Worm (Caenorhabditis elegans) whole organism, early embryonic: ENCODE data around the gene T28F3.5.

Experiments used
- B0310.2 ChIP-seq: sonication (generic microtip); optimal IDR thresholded peaks from 2 replicates; lab custom pipeline; 2016; ENCODE audit warnings: mild to moderate bottlenecking, missing genetic modification characterization, missing compliant biosample characterization
- F13C5.2 ChIP-seq: sonication (generic microtip); optimal IDR thresholded peaks from 2 replicates; lab custom pipeline; 2017; ENCODE audit warnings: mild to moderate bottlenecking, missing genetic modification characterization, inconsistent platforms, missing compliant biosample characterization
- aly-1 ChIP-seq: sonication (generic microtip); optimal IDR thresholded peaks from 2 replicates; lab custom pipeline; 2016; ENCODE audit warnings: missing genetic modification characterization, missing compliant biosample characterization
- ama-1 ChIP-seq: fragments of 150-350 bp; optimal IDR thresholded peaks from 2 replicates; lab custom pipeline; 2014
- ceh-13 ChIP-seq: fragments of 200-800 bp; sonication (Bioruptor generic); optimal IDR thresholded peaks from 2 replicates; lab custom pipeline; 2018; ENCODE audit warnings: mild to moderate bottlenecking, missing genetic modification characterization, missing compliant biosample characterization
- ceh-36 ChIP-seq: sonication (generic microtip); optimal IDR thresholded peaks from 2 replicates; lab custom pipeline; 2016; ENCODE audit warnings: missing genetic modification characterization, inconsistent platforms, missing compliant biosample characterization
- ets-7 ChIP-seq: sonication (generic microtip); optimal IDR thresholded peaks from 2 replicates; lab custom pipeline; 2016; ENCODE audit warnings: missing genotype, missing genetic modification characterization, missing compliant biosample characterization
- flt-1 ChIP-seq: fragments of 200-800 bp; sonication (Bioruptor generic); IDR thresholded peaks from 2 replicates; pipeline ENCODE4 v1.3.6; 2022; ENCODE audit warnings: missing genetic modification characterization, missing compliant biosample characterization
- hmbx-1 ChIP-seq: sonication (generic microtip); optimal IDR thresholded peaks from 2 replicates; lab custom pipeline; 2016; ENCODE audit warnings: mild to moderate bottlenecking, missing genetic modification characterization, missing compliant biosample characterization
- hmg-4 ChIP-seq: fragments of 200-800 bp; sonication (Bioruptor generic); optimal IDR thresholded peaks from 2 replicates; lab custom pipeline; 2018; ENCODE audit warnings: mild to moderate bottlenecking, missing genetic modification characterization, missing compliant biosample characterization
- hnd-1 ChIP-seq: sonication (generic microtip); optimal IDR thresholded peaks from 2 replicates; lab custom pipeline; 2016; ENCODE audit warnings: missing genetic modification characterization, missing compliant biosample characterization
- pes-1 ChIP-seq: fragments of 200-800 bp; sonication (Bioruptor generic); IDR thresholded peaks from 2 replicates; pipeline ENCODE4 v1.3.6; 2022; ENCODE audit warnings: missing genetic modification reagents, missing genetic modification characterization, missing compliant biosample characterization
- scrt-1 ChIP-seq: fragments of 200-800 bp; sonication (Bioruptor generic); IDR thresholded peaks from 2 replicates; pipeline ENCODE4 v1.3.6; 2022; ENCODE audit warnings: missing genetic modification characterization, missing compliant biosample characterization
- sea-1 ChIP-seq: fragments of 200-800 bp; sonication (Bioruptor generic); conservative IDR thresholded peaks from 2 replicates; pipeline ENCODE4 v1.3.6; 2022; ENCODE audit warnings: missing genetic modification characterization, missing compliant biosample characterization
- tbx-11 ChIP-seq: fragments of 200-800 bp; sonication (Bioruptor generic); IDR thresholded peaks from 2 replicates; pipeline ENCODE4 v1.3.6; 2022; ENCODE audit warnings: missing genetic modification characterization, missing compliant biosample characterization
- tbx-37 ChIP-seq: fragments of 200-800 bp; sonication (Bioruptor generic); conservative IDR thresholded peaks from 2 replicates; pipeline ENCODE4 v1.3.6; 2022; ENCODE audit warnings: missing genetic modification reagents, missing genetic modification characterization, missing compliant biosample characterization
- tra-4 ChIP-seq: sonication (generic microtip); optimal IDR thresholded peaks from 2 replicates; lab custom pipeline; 2017; ENCODE audit warnings: missing genetic modification characterization, missing compliant biosample characterization

T28F3.5 gene

DNA sequence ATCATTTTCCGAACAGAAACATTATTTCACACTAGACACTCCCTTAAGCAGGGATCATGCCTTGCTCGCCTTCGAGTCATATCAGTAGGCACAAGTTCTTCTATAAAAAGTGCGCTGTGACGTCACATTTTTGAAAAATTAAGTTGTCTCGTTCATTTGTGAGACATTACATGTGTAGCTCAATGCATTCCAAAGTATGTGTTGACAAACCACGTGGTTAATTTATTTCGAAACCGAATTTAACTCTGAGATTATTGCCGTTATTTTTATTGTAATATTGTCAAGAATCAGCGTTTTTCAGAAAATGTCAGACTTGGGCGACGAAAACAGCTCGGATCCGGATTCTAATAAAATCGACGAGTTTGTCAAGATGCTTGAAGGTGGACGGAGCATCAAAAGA lies at the start of gene T28F3.5:
T28F3.5 (plus strand) TSS at position 301 of the 400 bp plus-strand sequence.
- TF ChIP-seq sea-1 (GFP tag; lab: Robert Waterston, UW) = no peak
- no peak for TF ChIP-seq hmbx-1 (tag; lab: Kevin White, UChicago)
- TF ChIP-seq F13C5.2 = no peak
- no peak for TF ChIP-seq flt-1
- no peak for TF ChIP-seq tra-4 (tag; lab: Kevin White, UChicago)
- no peak for TF ChIP-seq ceh-36
- no peak for TF ChIP-seq ets-7
- TF ChIP-seq ama-1 = no peak
- no peak for TF ChIP-seq B0310.2
- TF ChIP-seq tbx-11 (GFP tag; lab: Robert Waterston, UW) = no peak
- no peak for TF ChIP-seq tbx-37 (GFP tag; lab: Robert Waterston, UW)
- TF ChIP-seq hnd-1 (tag; lab: Kevin White, UChicago) = no peak
- TF ChIP-seq aly-1 (tag; lab: Kevin White, UChicago) = no peak
- no peak for TF ChIP-seq hmg-4 (GFP tag; lab: Kevin White, UChicago)
- no peak for TF ChIP-seq pes-1
- no peak for TF ChIP-seq scrt-1
- no peak for TF ChIP-seq ceh-13

DNA sequence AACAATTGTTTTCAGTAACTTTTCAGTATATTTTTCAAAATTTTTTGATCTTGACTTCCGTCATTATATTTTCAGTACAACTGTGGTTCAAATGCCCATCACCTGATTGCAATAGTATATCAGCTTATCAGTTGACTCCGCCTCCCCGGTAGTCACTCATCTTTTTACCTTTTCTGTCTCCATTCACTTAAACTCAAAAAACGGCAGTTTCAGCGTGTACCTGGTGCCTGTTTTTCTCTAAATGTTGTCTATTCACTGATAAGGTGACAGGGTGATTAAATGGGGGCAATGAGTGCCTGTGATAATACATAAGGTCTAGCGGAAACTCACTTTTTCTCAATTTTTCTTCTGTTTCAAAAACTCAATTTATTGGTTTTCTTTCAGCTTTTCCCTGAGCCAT lies 49.4 kb upstream of the T28F3.5 start, which contains the start of gene ZK550.2:
ZK550.2 (plus strand) TSS at position 385 of the 400 bp plus-strand sequence.
- TF ChIP-seq hmbx-1 (tag; lab: Kevin White, UChicago) (no peak), ceh-36 (no peak), ceh-13 (no peak), scrt-1 (no peak), ets-7 (no peak), hnd-1 (tag; lab: Kevin White, UChicago) (no peak), sea-1 (GFP tag; lab: Robert Waterston, UW) (no peak), hmg-4 (GFP tag; lab: Kevin White, UChicago) (no peak), flt-1 (no peak), pes-1 (no peak), tbx-37 (GFP tag; lab: Robert Waterston, UW) (no peak), ama-1 (no peak), B0310.2 (no peak), aly-1 (tag; lab: Kevin White, UChicago) (no peak), F13C5.2 (no peak), tra-4 (tag; lab: Kevin White, UChicago) (no peak), tbx-11 (GFP tag; lab: Robert Waterston, UW) (no peak)

DNA sequence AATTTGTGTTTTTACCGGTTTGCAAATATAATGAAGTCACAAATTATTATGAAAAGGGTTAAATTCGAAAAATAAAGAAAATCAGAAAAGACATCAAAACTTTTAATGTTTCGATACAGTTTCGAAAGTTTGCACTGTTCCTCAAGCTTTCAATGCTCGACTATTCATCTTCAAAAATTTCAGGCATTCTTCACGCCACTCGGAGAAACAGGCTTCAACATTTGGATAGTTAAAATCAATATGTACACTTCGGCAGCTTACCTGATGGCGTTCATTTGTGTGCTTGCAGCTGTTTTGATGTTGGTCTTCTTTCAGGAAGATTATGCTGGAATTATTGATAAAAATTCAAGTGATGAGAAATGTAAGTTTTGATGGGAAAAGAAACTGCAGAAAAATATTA lies 47.4 kb upstream of the T28F3.5 start:
- TF ChIP-seq sea-1 (GFP tag; lab: Robert Waterston, UW) = no peak
- TF ChIP-seq tra-4 (tag; lab: Kevin White, UChicago) = no peak

DNA sequence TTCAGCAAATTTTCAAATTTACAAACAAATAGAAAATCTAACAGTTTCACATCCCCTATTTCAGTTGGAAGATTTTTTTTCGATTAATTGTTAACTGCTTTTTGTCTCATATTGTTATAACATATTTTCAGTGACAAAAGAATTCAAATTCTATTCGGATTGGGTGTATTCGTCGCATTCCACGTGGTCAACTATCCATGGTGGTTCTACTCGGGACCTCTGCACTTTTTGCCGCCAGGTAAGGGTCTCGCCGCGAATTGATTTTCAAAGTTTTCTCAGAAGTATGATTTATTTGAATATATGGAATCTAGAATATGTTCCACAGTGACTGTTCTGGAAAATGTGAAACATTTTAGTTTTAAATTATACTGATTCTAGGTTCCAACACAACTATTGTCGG lies 46.1 kb upstream of the T28F3.5 start:
- TF ChIP-seq ceh-36 = no peak
- no peak for TF ChIP-seq flt-1
- no peak for TF ChIP-seq ets-7
- no peak for TF ChIP-seq B0310.2
- TF ChIP-seq scrt-1 = no peak
- TF ChIP-seq hmbx-1 (tag; lab: Kevin White, UChicago) = no peak
- TF ChIP-seq hmg-4 (GFP tag; lab: Kevin White, UChicago) = no peak
- TF ChIP-seq tbx-37 (GFP tag; lab: Robert Waterston, UW) = no peak
- TF ChIP-seq ama-1 = no peak
- no peak for TF ChIP-seq hnd-1 (tag; lab: Kevin White, UChicago)
- TF ChIP-seq tbx-11 (GFP tag; lab: Robert Waterston, UW) = no peak
- TF ChIP-seq ceh-13 = no peak
- no peak for TF ChIP-seq F13C5.2
- no peak for TF ChIP-seq pes-1
- TF ChIP-seq tra-4 (tag; lab: Kevin White, UChicago) = no peak
- TF ChIP-seq sea-1 (GFP tag; lab: Robert Waterston, UW) = no peak
- no peak for TF ChIP-seq aly-1 (tag; lab: Kevin White, UChicago)

DNA sequence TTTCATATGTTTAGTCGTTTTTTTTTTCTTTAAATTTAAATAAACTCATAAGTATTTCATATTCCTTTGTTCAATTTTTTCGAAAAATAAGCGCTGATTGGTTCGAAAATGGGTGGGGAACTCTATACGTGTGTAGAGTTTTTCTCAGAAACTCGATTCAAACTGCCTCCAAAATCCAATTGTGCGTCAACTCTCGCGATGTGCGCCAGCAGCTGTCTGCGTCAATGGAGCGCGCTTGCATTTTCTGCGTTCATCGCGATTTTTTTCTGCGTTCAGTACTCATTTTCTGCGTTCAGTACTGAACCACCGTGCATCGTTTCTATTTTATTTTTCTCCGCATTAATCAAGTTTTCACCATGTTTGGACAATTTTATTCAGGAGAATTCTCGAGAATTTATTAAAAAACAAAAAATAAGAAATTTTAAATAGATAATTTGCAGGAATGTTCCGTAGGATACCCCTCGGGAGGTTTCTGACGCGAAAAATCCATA lies 44.9 kb upstream of the T28F3.5 start, which contains the start of gene eelo-2:
eelo-2 (plus strand) TSS at position 441 of the 491 bp plus-strand sequence.
- TF ChIP-seq tbx-37 (GFP tag; lab: Robert Waterston, UW) (peak; percentile 50; the same call in 1 of the 2 replicates), tbx-11 (GFP tag; lab: Robert Waterston, UW) (no peak), pes-1 (peak; percentile 72), hmg-4 (GFP tag; lab: Kevin White, UChicago) (peak; percentile 89), aly-1 (tag; lab: Kevin White, UChicago) (no peak), scrt-1 (0 out of 2 replicates have a peak, but pooled peaks have one; percentile 31), flt-1 (0 out of 2 replicates have a peak, but pooled peaks have one; percentile 36), ets-7 (no peak), ceh-13 (no peak), ama-1 (no peak), tra-4 (tag; lab: Kevin White, UChicago) (no peak), hmbx-1 (tag; lab: Kevin White, UChicago) (no peak), sea-1 (GFP tag; lab: Robert Waterston, UW) (no peak), hnd-1 (tag; lab: Kevin White, UChicago) (peak; percentile 22), B0310.2 (no peak), F13C5.2 (peak; percentile 92), ceh-36 (peak; percentile 5)

DNA sequence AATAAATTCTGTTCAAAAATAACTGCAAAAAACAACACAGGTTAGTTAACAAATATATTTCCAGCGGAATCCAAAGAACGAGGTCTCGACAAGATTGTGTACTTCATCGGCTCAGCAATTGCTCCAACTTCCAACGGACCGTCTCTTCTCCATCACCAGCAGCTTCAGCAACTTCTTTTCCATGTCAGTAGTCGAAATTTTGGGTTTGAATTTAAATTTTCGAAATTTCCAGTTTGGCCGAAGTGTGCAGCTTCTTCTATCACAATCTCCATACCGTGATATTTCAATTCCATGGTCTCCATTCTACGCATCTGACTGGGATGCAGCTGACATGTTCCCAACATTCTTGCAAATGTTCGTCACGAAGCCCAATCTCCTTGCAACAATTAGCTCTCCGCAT lies 41.2 kb upstream of the T28F3.5 start:
- no peak for TF ChIP-seq sea-1 (GFP tag; lab: Robert Waterston, UW)
- TF ChIP-seq ama-1 = no peak
- no peak for TF ChIP-seq ets-7
- no peak for TF ChIP-seq tbx-37 (GFP tag; lab: Robert Waterston, UW)
- TF ChIP-seq hnd-1 (tag; lab: Kevin White, UChicago) = no peak
- TF ChIP-seq pes-1 = no peak
- TF ChIP-seq flt-1 = no peak
- TF ChIP-seq hmbx-1 (tag; lab: Kevin White, UChicago) = no peak
- no peak for TF ChIP-seq tra-4 (tag; lab: Kevin White, UChicago)
- TF ChIP-seq ceh-13 = no peak
- TF ChIP-seq aly-1 (tag; lab: Kevin White, UChicago) = no peak
- no peak for TF ChIP-seq scrt-1
- TF ChIP-seq F13C5.2 = no peak
- no peak for TF ChIP-seq tbx-11 (GFP tag; lab: Robert Waterston, UW)
- TF ChIP-seq B0310.2 = no peak
- no peak for TF ChIP-seq hmg-4 (GFP tag; lab: Kevin White, UChicago)
- no peak for TF ChIP-seq ceh-36

DNA sequence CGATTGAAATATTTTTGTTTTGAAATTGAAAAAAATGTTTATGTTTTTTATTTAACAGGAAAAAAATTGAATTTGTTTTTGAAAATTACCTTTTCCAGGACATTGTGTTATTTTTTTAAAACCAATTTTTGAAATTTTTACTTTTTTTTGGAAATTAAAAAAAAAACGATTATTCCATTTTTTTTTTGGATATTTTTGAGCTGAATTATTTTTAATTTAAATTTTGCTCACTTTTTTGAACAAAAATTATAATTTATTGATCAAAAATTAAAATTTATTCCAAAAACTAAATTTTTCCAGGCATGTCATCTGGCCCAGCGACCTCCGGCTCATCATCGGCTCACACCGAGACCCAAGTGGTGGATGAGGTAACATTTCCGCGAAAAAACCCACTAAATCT lies 39.6 kb upstream of the T28F3.5 start, which contains the start of gene gtf-2E1:
gtf-2E1 (plus strand) TSS at position 301 of the 400 bp plus-strand sequence.
- TF ChIP-seq pes-1 = no peak
